Fruit fly (Drosophila melanogaster): ENCODE data around the gene CG10177.

dm6 chr3R:23476085-23476484 lies 45.3 kb downstream of the CG10177 start:
- no peak for TF ChIP-seq h (optimal IDR thresholded peaks at IDR 0.05)
- no peak for TF ChIP-seq psq (optimal IDR thresholded peaks at IDR 0.05)
- TF ChIP-seq Sin3A (optimal IDR thresholded peaks at IDR 0.05) = no peak
- no peak for TF ChIP-seq insv (optimal IDR thresholded peaks at IDR 0.05)
- TF ChIP-seq Myc (optimal IDR thresholded peaks at IDR 0.05) = no peak
- no peak for TF ChIP-seq ttk (optimal IDR thresholded peaks at IDR 0.05)
